Worm (Caenorhabditis elegans) whole organism, early embryonic: ENCODE results near the gene B0491.6.

ENCODE experiments used
- F13C5.2 ChIP-seq: sonication (generic microtip); optimal IDR thresholded peaks from 2 replicates; lab custom pipeline; 2017; ENCODE audit warnings: mild to moderate bottlenecking, missing genetic modification characterization, inconsistent platforms, missing compliant biosample characterization
- ama-1 ChIP-seq: fragments of 150-350 bp; optimal IDR thresholded peaks from 2 replicates; lab custom pipeline; 2014
- flt-1 ChIP-seq: fragments of 200-800 bp; sonication (Bioruptor generic); IDR thresholded peaks from 2 replicates; pipeline ENCODE4 v1.3.6; 2022; ENCODE audit warnings: missing genetic modification characterization, missing compliant biosample characterization
- tbx-11 ChIP-seq: fragments of 200-800 bp; sonication (Bioruptor generic); IDR thresholded peaks from 2 replicates; pipeline ENCODE4 v1.3.6; 2022; ENCODE audit warnings: missing genetic modification characterization, missing compliant biosample characterization

DNA sequence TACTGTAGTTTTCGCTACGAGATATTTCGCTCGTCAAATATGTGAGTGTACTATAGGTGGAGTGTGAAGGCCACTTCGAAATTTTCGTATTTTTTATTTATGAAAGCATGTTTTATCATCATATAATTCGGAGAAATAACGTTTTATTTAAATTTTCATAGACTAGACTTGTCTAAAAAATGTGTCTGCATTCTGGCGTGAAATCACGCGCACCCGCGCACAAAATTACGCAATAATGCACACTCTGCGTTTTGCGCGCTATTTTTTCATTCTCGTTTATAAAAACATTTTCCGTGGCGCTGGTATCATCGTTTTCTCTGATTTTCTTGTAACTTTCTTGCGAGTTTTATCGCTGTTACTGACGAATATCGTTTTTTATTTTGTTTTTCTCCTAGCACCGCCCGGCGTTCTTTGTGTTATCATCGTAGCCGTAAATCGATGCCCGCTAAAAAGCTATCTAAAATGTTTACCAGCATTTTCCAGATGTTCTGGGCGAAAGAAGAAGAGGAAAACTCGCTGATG is 50.9 kb downstream of the B0491.6 start, which contains the start of gene saps-1:
- no peak for TF ChIP-seq flt-1
- no peak for TF ChIP-seq tbx-11
- no peak for TF ChIP-seq F13C5.2
- TF ChIP-seq ama-1 (lab: Kevin White, UChicago) = no peak
